Worm (Caenorhabditis elegans): ENCODE results near the gene asns-2.

ce11 chrX:8712662-8713061 is 38.1 kb downstream of the asns-2 start:
- no peak for TF ChIP-seq snpc-4 (tag; optimal IDR thresholded peaks at IDR 0.05)
- TF ChIP-seq ama-1 (optimal IDR thresholded peaks at IDR 0.05), result no peak
- TF ChIP-seq ceh-88 (GFP tag; IDR thresholded peaks at IDR 0.05), result no peak
- TF ChIP-seq fkh-10 (GFP tag; optimal IDR thresholded peaks at IDR 0.05), result no peak
- no peak for TF ChIP-seq nhr-76 (tag; optimal IDR thresholded peaks at IDR 0.05)
- TF ChIP-seq lir-3 (tag; optimal IDR thresholded peaks at IDR 0.05; ENCODE audit: poor library complexity), result no peak
- TF ChIP-seq egl-27 (tag; optimal IDR thresholded peaks at IDR 0.05), result no peak
- no peak for TF ChIP-seq hpl-2 (GFP tag; optimal IDR thresholded peaks at IDR 0.05)
- no peak for TF ChIP-seq aly-2 (tag; optimal IDR thresholded peaks at IDR 0.05)
- TF ChIP-seq unc-62 (GFP tag; optimal IDR thresholded peaks at IDR 0.05), result no peak
- no peak for TF ChIP-seq zag-1 (tag; optimal IDR thresholded peaks at IDR 0.05)
- TF ChIP-seq nhr-47 (tag; optimal IDR thresholded peaks at IDR 0.05), result no peak
- TF ChIP-seq swsn-7 (tag; optimal IDR thresholded peaks at IDR 0.05), result no peak
- TF ChIP-seq lin-39 (tag; optimal IDR thresholded peaks at IDR 0.05), result no peak
